Worm (Caenorhabditis elegans) whole organism, L3 larva: ENCODE measurements around the gene comt-4.

Source experiments
- R02D3.7 ChIP-seq: fragments of 150-350 bp; optimal IDR thresholded peaks from 2 replicates; lab custom pipeline; 2014; ENCODE audit warnings: missing biosample characterization, missing genetic modification characterization
- ZK546.5 ChIP-seq: sonication (generic microtip); optimal IDR thresholded peaks from 2 replicates; lab custom pipeline; 2017; ENCODE audit warnings: missing biosample characterization, missing genetic modification characterization
- aly-2 ChIP-seq: fragments of 150-350 bp; optimal IDR thresholded peaks from 2 replicates; lab custom pipeline; 2014; ENCODE audit warnings: missing biosample characterization, missing genetic modification characterization
- ceh-16 ChIP-seq: sonication (generic microtip); optimal IDR thresholded peaks from 2 replicates; lab custom pipeline; 2017; ENCODE audit warnings: missing biosample characterization, missing genetic modification characterization
- ceh-28 ChIP-seq: fragments of 150-350 bp; optimal IDR thresholded peaks from 2 replicates; lab custom pipeline; 2014; ENCODE audit warnings: missing biosample characterization, missing genetic modification reagents, missing genetic modification characterization
- ceh-82 ChIP-seq: fragments of 150-350 bp; optimal IDR thresholded peaks from 2 replicates; lab custom pipeline; 2014; ENCODE audit warnings: missing biosample characterization, missing genetic modification characterization
- ceh-9 ChIP-seq: sonication (generic microtip); optimal IDR thresholded peaks from 2 replicates; lab custom pipeline; 2018; ENCODE audit warnings: missing biosample characterization, missing genetic modification characterization
- daf-12 ChIP-seq: fragments of 150-350 bp; optimal IDR thresholded peaks from 2 replicates; lab custom pipeline; 2014; ENCODE audit warnings: missing biosample characterization, missing genetic modification reagents, missing genetic modification characterization
- egl-5 ChIP-seq: fragments of 150-350 bp; optimal IDR thresholded peaks from 2 replicates; lab custom pipeline; 2017; ENCODE audit warnings: missing biosample characterization, missing genetic modification reagents, missing genetic modification characterization, inconsistent platforms
- elt-1 ChIP-seq: fragments of 150-350 bp; optimal IDR thresholded peaks from 2 replicates; lab custom pipeline; 2014; ENCODE audit warnings: missing biosample characterization, missing genetic modification characterization
- elt-2 ChIP-seq: sonication (generic microtip); optimal IDR thresholded peaks from 2 replicates; lab custom pipeline; 2016; ENCODE audit warnings: missing genetic modification reagents, mild to moderate bottlenecking, missing genetic modification characterization, missing compliant biosample characterization
- elt-3 ChIP-seq, 3 experiments: fragments of 150-350 bp in 1 of 3; sonication (generic microtip) in 2 of 3; optimal IDR thresholded peaks; 2 replicates in 2 of 3; 4 replicates in 1 of 3; lab custom pipeline; 2014 to 2017; ENCODE audit warnings: missing biosample characterization in 3 of 3, missing genetic modification characterization in 3 of 3
- eor-1 ChIP-seq, 2 experiments: fragments of 150-350 bp; optimal IDR thresholded peaks; 2 replicates each; lab custom pipeline; 2014 to 2018; ENCODE audit warnings: missing biosample characterization in 2 of 2, missing genetic modification characterization in 2 of 2
- fkh-10 ChIP-seq: sonication (generic microtip); optimal IDR thresholded peaks from 2 replicates; lab custom pipeline; 2017; ENCODE audit warnings: missing biosample characterization, missing genetic modification reagents, missing genetic modification characterization
- fkh-2 ChIP-seq: fragments of 150-350 bp; optimal IDR thresholded peaks from 2 replicates; lab custom pipeline; 2014; ENCODE audit warnings: missing biosample characterization, missing genetic modification reagents, missing genetic modification characterization
- fos-1 ChIP-seq: fragments of 150-350 bp; optimal IDR thresholded peaks from 2 replicates; lab custom pipeline; 2014; ENCODE audit warnings: missing biosample characterization, missing genetic modification characterization
- jun-1 ChIP-seq: fragments of 150-350 bp; optimal IDR thresholded peaks from 2 replicates; lab custom pipeline; 2014; ENCODE audit warnings: missing biosample characterization, missing genetic modification reagents, missing genetic modification characterization
- lin-15B ChIP-seq: fragments of 150-350 bp; optimal IDR thresholded peaks from 2 replicates; lab custom pipeline; 2014; ENCODE audit warnings: missing biosample characterization, missing genetic modification characterization
- lin-39 ChIP-seq: fragments of 150-350 bp; optimal IDR thresholded peaks from 2 replicates; lab custom pipeline; 2018; ENCODE audit warnings: missing biosample characterization, missing genetic modification reagents, missing genetic modification characterization
- lsy-12 ChIP-seq: sonication (generic microtip); optimal IDR thresholded peaks from 2 replicates; lab custom pipeline; 2016; ENCODE audit warnings: mild to moderate bottlenecking, missing genetic modification characterization, missing compliant biosample characterization
- mdl-1 ChIP-seq: fragments of 150-350 bp; optimal IDR thresholded peaks from 2 replicates; lab custom pipeline; 2014; ENCODE audit warnings: missing biosample characterization, missing genetic modification characterization
- mml-1 ChIP-seq: fragments of 150-350 bp; sonication (generic microtip); optimal IDR thresholded peaks from 3 replicates; lab custom pipeline; 2014; ENCODE audit warnings: missing biosample characterization, missing genetic modification characterization
- nfya-1 ChIP-seq: sonication (generic microtip); optimal IDR thresholded peaks from 2 replicates; lab custom pipeline; 2017; ENCODE audit warnings: missing genetic modification characterization, mild to moderate bottlenecking, missing compliant biosample characterization, antibody characterized with exemption, moderate library complexity; ENCODE audit not compliant: insufficient read depth
- nhr-11 ChIP-seq: fragments of 150-350 bp; optimal IDR thresholded peaks from 2 replicates; lab custom pipeline; 2014; ENCODE audit warnings: missing biosample characterization, missing genetic modification characterization
- nhr-12 ChIP-seq: fragments of 150-350 bp; optimal IDR thresholded peaks from 2 replicates; lab custom pipeline; 2014; ENCODE audit warnings: missing biosample characterization, missing genetic modification characterization
- nhr-23 ChIP-seq: fragments of 150-350 bp; optimal IDR thresholded peaks from 2 replicates; lab custom pipeline; 2014; ENCODE audit warnings: missing biosample characterization, missing genetic modification reagents, missing genetic modification characterization
- nhr-237 ChIP-seq: fragments of 150-350 bp; optimal IDR thresholded peaks from 2 replicates; lab custom pipeline; 2014; ENCODE audit warnings: missing biosample characterization, missing genetic modification characterization
- nhr-25 ChIP-seq: sonication (generic microtip); optimal IDR thresholded peaks from 2 replicates; lab custom pipeline; 2017; ENCODE audit warnings: missing biosample characterization, missing genetic modification characterization
- nhr-43 ChIP-seq: sonication (generic microtip); optimal IDR thresholded peaks from 2 replicates; lab custom pipeline; 2016; ENCODE audit warnings: mild to moderate bottlenecking, missing genetic modification characterization, missing compliant biosample characterization; ENCODE audit not compliant: poor library complexity, severe bottlenecking
- nhr-76 ChIP-seq: fragments of 150-350 bp; sonication (generic microtip); optimal IDR thresholded peaks from 5 replicates; lab custom pipeline; 2014; ENCODE audit warnings: missing biosample characterization, missing genetic modification characterization
- nhr-77 ChIP-seq: fragments of 150-350 bp; optimal IDR thresholded peaks from 2 replicates; lab custom pipeline; 2014; ENCODE audit warnings: missing biosample characterization, missing genetic modification characterization
- pqm-1 ChIP-seq: fragments of 150-350 bp; optimal IDR thresholded peaks from 2 replicates; lab custom pipeline; 2017; ENCODE audit warnings: missing biosample characterization, missing genetic modification characterization, inconsistent platforms
- sea-2 ChIP-seq: fragments of 150-350 bp; sonication (generic microtip); optimal IDR thresholded peaks from 4 replicates; lab custom pipeline; 2014; ENCODE audit warnings: missing biosample characterization, missing genetic modification reagents, missing genetic modification characterization
- skn-1 ChIP-seq: fragments of 150-350 bp; optimal IDR thresholded peaks from 2 replicates; lab custom pipeline; 2014; ENCODE audit warnings: missing biosample characterization, missing genetic modification characterization
- snpc-4 ChIP-seq: fragments of 150-350 bp; optimal IDR thresholded peaks from 2 replicates; lab custom pipeline; 2014; ENCODE audit warnings: missing biosample characterization, missing genetic modification characterization
- unc-39 ChIP-seq: sonication (generic microtip); optimal IDR thresholded peaks from 4 replicates; lab custom pipeline; 2017; ENCODE audit warnings: missing biosample characterization, missing genetic modification characterization
- zag-1 ChIP-seq: fragments of 150-350 bp; optimal IDR thresholded peaks from 2 replicates; lab custom pipeline; 2014; ENCODE audit warnings: missing biosample characterization, missing genetic modification characterization
- ztf-11 ChIP-seq: fragments of 150-350 bp; optimal IDR thresholded peaks from 2 replicates; lab custom pipeline; 2014; ENCODE audit warnings: missing biosample characterization, missing genetic modification characterization
- ztf-4 ChIP-seq: fragments of 150-350 bp; optimal IDR thresholded peaks from 2 replicates; lab custom pipeline; 2014; ENCODE audit warnings: missing biosample characterization, missing genetic modification characterization

Gene comt-4

DNA sequence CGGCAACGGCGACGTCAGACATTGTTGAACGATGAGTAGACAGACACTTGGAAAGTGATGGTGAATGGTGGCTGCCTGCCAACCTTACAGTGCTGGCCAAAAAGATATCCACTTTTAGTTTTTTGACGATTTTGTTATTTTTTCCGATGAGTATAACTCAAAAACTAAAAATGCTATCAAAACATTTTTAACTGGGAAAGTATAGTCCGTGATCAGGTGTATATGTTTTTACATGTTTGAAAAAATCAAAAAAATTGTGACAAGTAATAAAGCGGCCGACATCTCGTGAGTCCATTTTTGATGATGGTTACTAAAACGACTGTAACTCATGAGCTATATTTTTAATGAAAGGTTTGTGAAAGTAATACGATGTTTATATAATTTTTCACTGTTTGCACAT, 18.5 kb downstream of the comt-4 start, which contains the start of gene hil-6:
hil-6 (minus strand) TSS at position 101 of the 400 bp plus-strand sequence.
- no peak for TF ChIP-seq nhr-12 (tag; lab: Kevin White, UChicago)
- TF ChIP-seq nhr-11: no peak
- TF ChIP-seq sea-2 (GFP tag; lab: Kevin White, UChicago): no peak

DNA sequence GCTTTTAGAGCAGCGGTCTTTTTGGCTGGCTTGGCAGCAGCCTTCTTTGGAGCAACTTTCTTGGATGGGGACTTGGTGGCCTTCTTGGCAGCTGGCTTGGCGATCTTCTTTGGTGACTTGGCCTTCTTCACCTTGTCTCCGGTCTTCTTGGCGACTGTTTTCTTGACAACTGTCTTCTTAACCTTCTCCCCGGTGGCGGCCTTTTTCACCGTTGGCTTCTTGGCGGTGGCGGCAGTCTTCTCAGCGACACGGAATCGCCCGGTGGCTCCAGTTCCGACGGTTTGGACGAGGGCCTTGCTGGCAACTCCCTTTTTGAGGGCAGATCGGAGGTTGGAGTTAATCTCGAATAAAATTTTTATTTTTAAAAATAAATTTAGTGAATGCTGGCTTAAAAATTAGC, 19.3 kb downstream of the comt-4 start:
- TF ChIP-seq ceh-82 (no peak), skn-1 (tag; lab: Kevin White, UChicago) (no peak), nhr-237 (tag; lab: Kevin White, UChicago) (no peak), R02D3.7 (no peak), fkh-10 (GFP tag; lab: Kevin White, UChicago) (no peak), nhr-23 (tag; lab: Kevin White, UChicago) (no peak), mdl-1 (tag; lab: Kevin White, UChicago) (no peak), daf-12 (tag; lab: Kevin White, UChicago) (no peak), ceh-16 (tag; lab: Kevin White, UChicago) (no peak), nhr-25 (tag; lab: Kevin White, UChicago) (no peak), fos-1 (tag; lab: Kevin White, UChicago) (no peak), lsy-12 (tag; lab: Kevin White, UChicago) (no peak), elt-1 (no peak), elt-3 (tag; optimal IDR thresholded peaks at IDR 0.05; lab: Kevin White, UChicago) (no peak), zag-1 (tag; lab: Kevin White, UChicago) (no peak), lin-39 (tag; lab: Kevin White, UChicago) (no peak), jun-1 (tag; lab: Kevin White, UChicago) (no peak)

DNA sequence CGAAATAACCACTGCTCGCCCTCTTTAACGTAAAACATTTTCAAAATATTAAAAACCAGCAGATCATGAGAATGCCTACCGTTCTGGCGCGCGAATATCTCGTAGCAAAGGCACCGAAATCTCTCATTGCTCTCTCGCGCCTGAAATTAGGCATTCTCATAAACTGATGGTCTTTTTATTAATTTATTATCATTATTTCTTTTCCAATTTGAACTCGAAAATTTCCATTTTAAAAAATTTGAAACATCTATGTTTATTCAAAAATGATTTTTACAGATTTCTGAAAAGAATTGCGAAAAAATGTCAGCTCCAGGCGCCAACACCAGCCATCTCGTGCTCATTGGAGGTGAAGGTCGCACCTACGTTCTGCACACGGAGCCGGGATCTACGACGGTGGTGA, 20.1 kb downstream of the comt-4 start, which contains the start of gene F59A7.12:
F59A7.12 (plus strand) TSS at position 301 of the 400 bp plus-strand sequence.
- TF ChIP-seq snpc-4 (tag; lab: Kevin White, UChicago) (no peak), egl-5 (tag; lab: Kevin White, UChicago) (no peak), ZK546.5 (tag; lab: Kevin White, UChicago) (no peak), zag-1 (tag; lab: Kevin White, UChicago) (no peak), unc-39 (tag; lab: Kevin White, UChicago) (no peak), ceh-9 (tag; lab: Kevin White, UChicago) (no peak), elt-2 (tag; lab: Kevin White, UChicago) (no peak), ceh-16 (tag; lab: Kevin White, UChicago) (no peak), lin-15B (tag; lab: Kevin White, UChicago) (no peak), mml-1 (tag; lab: Kevin White, UChicago) (no peak), ceh-28 (no peak), nfya-1 (tag; lab: Kevin White, UChicago) (no peak)
- TF ChIP-seq, all 47 proteins: peak for 0

ce11 chrV:2027787-2028186, 22.2 kb downstream of the comt-4 start, which contains the start of gene srab-13:
Gene srab-13 (minus strand): TSS chrV:2027887.
- TF ChIP-seq elt-2 (tag; lab: Kevin White, UChicago) (no peak), nhr-237 (tag; lab: Kevin White, UChicago) (no peak), ztf-4 (tag; lab: Kevin White, UChicago) (no peak), pqm-1 (no peak), ZK546.5 (tag; lab: Kevin White, UChicago) (no peak), unc-39 (tag; lab: Kevin White, UChicago) (no peak), lin-15B (tag; lab: Kevin White, UChicago) (no peak), lin-39 (tag; lab: Kevin White, UChicago) (no peak), mml-1 (tag; lab: Kevin White, UChicago) (no peak), jun-1 (tag; lab: Kevin White, UChicago) (no peak), ceh-9 (tag; lab: Kevin White, UChicago) (no peak), nfya-1 (tag; lab: Kevin White, UChicago) (no peak), ceh-82 (no peak), nhr-76 (tag; lab: Kevin White, UChicago) (no peak)
- TF ChIP-seq, all 47 proteins: peak for 0

ce11 chrV:2022374-2022773, 27.6 kb downstream of the comt-4 start, which contains the start of gene F59A7.5:
Gene F59A7.5 (plus strand): TSS chrV:2022674.
- TF ChIP-seq aly-2 (tag; lab: Kevin White, UChicago) (no peak), lsy-12 (tag; lab: Kevin White, UChicago) (no peak), nhr-76 (tag; lab: Kevin White, UChicago) (no peak), nfya-1 (tag; lab: Kevin White, UChicago) (no peak), fkh-2 (no peak), ztf-4 (tag; lab: Kevin White, UChicago) (no peak), ztf-11 (tag; lab: Kevin White, UChicago) (no peak), jun-1 (tag; lab: Kevin White, UChicago) (no peak), daf-12 (tag; lab: Kevin White, UChicago) (no peak), skn-1 (tag; lab: Kevin White, UChicago) (no peak), zag-1 (tag; lab: Kevin White, UChicago) (no peak), ceh-28 (no peak), ZK546.5 (tag; lab: Kevin White, UChicago) (no peak), R02D3.7 (no peak), sea-2 (GFP tag; lab: Kevin White, UChicago) (no peak), nhr-43 (tag; lab: Kevin White, UChicago) (no peak), eor-1 (tag; optimal IDR thresholded peaks at IDR 0.05; lab: Kevin White, UChicago) (no peak), nhr-237 (tag; lab: Kevin White, UChicago) (no peak), nhr-77 (tag; lab: Kevin White, UChicago) (no peak), unc-39 (tag; lab: Kevin White, UChicago) (no peak)
